Fruit fly (Drosophila melanogaster): ENCODE results near the gene Rel.

Gene Rel

DNA sequence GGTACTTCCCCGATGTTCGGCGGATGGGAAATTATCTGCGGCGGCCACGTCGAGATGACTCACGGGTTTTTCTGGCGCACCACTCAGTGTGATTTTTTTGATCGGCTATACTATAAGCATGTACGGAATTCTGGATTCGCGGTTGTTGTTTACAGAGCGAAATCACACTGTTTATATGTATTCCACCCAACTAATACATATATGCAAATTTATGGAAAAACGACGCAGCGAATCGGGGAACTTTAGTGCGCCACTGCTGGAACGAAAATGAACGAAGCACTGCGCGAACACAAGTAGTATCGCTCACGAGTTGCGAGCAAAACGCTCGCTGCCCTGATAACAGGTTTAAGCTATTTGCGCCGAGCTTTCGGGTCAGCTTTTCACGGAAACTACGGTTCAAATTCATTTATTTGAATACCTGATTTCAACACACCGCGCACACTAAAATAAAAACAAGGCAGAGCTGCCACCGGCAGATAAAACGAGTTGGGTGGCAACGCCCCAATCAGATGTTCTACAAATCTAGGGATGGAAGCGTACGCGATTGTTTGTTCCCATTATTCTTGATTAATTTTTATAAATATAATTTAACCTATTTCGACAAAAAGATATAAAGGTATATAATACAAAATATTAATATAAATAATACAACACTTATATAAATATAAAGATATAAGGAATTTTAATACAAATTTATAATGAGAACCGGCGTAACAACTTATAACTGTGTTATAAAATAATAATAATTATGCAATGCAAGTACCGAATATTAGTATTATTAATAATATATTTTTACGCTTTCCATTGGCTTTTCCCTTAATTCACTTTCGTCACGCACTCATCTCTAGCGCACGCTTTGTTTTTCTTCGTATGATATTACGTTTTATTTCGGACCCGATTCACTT lies at the start of gene Rel:
Gene Rel, minus strand, starts transcription at position 417 of the 905 bp plus-strand sequence.
- TF ChIP-seq CG17801 (GFP tag; optimal IDR thresholded peaks at IDR 0.05; ENCODE audit: partially characterized antibody): peak; percentile 77

DNA sequence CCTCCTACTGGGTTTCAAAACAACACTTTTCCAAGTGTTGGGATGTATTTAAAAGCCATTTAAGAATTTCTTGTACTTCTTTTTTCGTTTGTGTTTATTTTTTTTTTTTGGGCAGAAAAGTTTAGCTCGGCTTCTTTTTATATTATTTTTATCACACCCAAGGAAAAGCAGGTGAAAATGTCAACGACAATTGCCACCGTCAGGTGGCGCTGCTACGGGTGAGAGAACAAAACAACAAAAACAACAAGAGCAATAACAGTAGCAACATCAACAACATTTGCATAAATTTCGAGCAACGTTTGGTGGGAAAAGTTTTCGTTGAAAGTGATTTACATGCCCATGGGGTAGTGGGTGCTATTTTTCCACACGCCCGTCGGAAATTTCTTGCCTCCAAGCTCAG lies 42.5 kb upstream of the Rel start:
- TF ChIP-seq CG17801 (GFP tag; optimal IDR thresholded peaks at IDR 0.05; ENCODE audit: partially characterized antibody): no peak

DNA sequence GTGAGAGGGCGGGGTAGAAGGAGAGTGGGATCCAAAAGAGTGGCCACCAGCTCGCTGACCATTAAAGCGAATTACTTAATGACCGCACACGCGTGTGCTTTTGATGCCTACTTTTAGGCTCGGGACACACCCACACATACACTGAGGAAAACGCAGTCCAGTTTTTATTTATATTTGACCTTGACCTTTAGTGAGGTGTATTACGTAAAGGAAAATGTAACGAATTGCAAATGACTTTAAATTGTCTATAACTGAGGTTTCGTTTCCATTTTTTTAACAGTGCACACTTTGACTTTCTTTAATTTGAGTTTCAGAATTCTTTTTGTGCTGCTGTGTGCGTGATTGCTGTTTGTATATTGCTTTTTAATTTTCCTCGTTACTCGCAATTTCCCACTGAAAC lies 37.5 kb upstream of the Rel start:
- no peak for TF ChIP-seq CG17801 (GFP tag; optimal IDR thresholded peaks at IDR 0.05; ENCODE audit: partially characterized antibody)

DNA sequence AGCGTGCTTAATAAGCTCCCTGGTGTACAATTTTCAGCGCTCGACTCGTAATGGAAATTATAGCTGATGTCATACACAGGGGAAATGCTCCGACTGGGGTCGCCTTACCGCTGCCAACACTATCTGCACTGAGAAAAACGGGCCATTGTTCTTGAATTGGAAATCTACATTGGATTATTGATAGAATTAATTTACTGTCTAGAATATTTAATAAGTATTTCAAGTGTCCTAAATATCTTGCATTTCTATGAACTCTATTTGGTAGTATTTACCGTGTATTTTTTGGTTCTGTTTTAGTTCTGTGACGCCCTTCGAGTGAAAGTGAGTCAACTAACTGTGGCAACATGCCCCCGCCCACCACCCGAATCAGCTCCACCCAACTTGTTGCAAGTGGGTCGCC lies 35.6 kb upstream of the Rel start:
- TF ChIP-seq CG17801 (GFP tag; optimal IDR thresholded peaks at IDR 0.05; ENCODE audit: partially characterized antibody): no peak

DNA sequence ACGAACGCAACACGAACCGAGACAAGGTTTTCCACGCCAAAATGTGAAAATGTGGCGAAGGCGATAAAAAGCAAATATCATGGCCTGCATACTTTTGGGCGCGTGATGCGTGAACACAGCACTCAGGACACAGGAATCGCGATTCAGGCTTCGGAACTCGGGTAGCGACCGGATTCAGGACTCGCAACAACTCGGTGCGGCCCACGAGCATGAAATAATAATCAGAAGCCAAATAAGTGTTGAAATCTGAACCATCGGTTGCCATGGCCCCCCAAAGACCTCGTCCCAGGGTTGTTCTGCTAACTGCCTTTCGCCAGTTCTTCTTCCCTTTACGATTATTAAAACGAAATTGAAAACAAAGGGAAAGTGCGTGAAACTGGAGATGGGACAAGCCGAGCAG lies 34.6 kb upstream of the Rel start:
- TF ChIP-seq CG17801 (GFP tag; optimal IDR thresholded peaks at IDR 0.05; ENCODE audit: partially characterized antibody): no peak

DNA sequence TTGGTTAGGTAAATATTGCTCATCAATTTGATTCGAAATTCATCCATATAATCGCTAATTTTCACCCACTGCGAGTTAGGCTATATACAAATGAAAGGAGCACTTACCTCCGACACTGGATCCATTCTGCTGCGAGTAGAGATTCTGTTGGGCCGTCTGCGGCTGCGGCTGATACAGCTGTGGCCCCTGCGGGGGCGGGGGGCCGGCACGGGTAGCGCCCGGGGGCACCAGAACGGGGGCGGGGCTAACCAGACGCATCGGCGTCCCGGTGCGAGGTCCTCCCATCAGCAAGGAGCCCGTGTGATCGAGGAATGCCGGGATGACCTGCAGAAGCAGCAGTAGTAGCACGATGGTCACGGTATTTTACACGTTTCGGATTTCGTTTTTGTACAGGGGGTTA lies 31.9 kb upstream of the Rel start:
- TF ChIP-seq CG17801 (GFP tag; optimal IDR thresholded peaks at IDR 0.05; ENCODE audit: partially characterized antibody): no peak

DNA sequence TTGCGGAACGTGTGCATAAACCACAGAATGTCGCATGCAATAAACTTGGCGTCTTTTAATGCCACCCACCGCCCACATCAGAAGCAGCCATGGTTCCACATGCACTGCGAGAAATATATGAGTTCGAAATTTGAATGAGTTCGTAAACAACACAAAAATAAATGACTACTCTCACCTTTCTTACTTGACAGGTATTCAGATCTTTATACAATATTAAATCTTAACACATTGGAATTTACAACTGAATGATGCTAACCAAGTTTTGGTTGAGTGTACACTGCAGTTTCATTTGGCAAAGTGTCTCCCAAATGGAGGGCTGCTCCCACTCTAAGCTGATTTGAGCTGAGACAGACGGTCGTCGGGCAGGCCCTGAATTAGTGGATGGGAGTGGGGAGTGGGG lies 27.2 kb upstream of the Rel start:
- no peak for TF ChIP-seq CG17801 (GFP tag; optimal IDR thresholded peaks at IDR 0.05; ENCODE audit: partially characterized antibody)

DNA sequence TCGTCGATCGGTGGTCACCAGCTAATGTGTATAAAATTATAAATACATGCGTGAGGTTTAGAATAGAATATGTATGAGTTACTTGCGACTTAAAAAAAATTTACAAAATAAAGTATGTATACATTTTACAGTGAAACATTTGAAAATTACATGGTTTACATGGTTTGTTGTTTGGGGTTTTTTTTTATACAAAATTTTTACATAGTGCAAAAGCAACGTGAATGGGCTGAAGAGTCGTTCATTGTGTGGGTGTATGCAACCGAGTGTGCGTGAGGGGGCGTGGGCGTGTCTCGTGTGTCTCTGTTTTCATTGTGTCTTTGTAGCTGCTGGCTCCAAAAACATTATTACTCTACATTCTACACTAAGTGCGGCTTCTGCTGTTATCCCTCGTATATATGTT lies 22.1 kb upstream of the Rel start:
- TF ChIP-seq CG17801 (GFP tag; optimal IDR thresholded peaks at IDR 0.05; ENCODE audit: partially characterized antibody): no peak

DNA sequence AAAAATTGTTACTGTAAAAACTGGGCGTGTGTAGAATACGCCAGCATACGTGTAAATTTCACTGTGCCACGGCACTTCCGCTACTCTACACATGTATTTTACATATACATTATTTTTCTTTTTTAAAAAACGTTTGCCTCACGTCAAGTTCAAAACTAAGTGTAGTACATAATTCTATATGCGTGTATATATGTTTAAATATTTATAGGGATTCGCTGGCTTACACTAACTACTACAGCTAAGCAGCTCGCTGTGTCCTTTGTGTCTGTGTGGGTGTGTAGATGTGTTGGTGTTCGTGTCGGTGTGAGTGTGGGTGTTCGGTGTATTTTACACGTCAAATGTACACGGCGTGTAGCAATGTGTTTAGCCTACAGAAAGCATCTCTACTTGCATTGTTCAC lies 20.6 kb upstream of the Rel start:
- no peak for TF ChIP-seq CG17801 (GFP tag; optimal IDR thresholded peaks at IDR 0.05; ENCODE audit: partially characterized antibody)

DNA sequence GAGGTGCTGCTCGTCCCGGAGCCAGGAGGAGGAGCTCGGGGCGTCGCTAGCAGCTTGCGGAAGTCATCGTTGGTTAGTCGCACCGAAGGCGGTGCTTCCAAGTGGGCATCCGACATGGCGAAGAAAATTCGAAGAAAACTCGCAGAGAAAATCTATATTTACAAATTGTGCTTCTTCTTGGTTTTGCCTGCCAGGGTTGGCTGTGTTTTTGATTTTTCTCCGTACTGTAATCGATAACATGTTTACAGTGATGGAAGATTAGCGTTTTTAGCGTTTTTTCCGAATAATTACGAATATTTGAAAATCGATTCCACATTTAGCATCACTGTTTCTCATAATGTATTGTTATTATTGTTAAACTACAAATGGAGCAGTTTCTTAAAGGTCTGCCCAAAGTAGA lies 17.1 kb upstream of the Rel start, which contains the start of the genes beag and Ada:
Gene beag, minus strand, starts transcription at position 205 of the 400 bp plus-strand sequence.
Gene Ada, plus strand, starts transcription at position 310 of the 400 bp plus-strand sequence.
- peak; percentile 52 for TF ChIP-seq CG17801 (GFP tag; optimal IDR thresholded peaks at IDR 0.05; ENCODE audit: partially characterized antibody)

DNA sequence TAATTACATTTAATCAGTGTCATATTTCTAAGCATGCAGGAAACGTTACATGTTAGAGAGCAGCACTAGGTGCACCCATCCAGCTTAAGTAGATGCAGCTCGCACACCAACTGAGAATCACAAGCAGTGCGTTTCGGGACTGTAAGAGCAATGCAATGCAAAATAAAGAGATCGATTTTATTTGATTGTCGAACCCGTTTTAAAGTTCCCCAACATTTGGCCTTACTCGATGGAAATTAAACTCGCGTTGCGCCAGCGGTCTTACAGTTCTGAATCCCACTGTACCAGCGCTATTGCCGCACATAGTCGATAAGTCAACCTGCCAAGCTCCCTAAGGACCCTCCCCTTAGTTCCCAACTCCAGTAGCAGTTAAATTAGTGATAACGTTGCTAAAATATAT lies 15.0 kb upstream of the Rel start:
- no peak for TF ChIP-seq CG17801 (GFP tag; optimal IDR thresholded peaks at IDR 0.05; ENCODE audit: partially characterized antibody)

DNA sequence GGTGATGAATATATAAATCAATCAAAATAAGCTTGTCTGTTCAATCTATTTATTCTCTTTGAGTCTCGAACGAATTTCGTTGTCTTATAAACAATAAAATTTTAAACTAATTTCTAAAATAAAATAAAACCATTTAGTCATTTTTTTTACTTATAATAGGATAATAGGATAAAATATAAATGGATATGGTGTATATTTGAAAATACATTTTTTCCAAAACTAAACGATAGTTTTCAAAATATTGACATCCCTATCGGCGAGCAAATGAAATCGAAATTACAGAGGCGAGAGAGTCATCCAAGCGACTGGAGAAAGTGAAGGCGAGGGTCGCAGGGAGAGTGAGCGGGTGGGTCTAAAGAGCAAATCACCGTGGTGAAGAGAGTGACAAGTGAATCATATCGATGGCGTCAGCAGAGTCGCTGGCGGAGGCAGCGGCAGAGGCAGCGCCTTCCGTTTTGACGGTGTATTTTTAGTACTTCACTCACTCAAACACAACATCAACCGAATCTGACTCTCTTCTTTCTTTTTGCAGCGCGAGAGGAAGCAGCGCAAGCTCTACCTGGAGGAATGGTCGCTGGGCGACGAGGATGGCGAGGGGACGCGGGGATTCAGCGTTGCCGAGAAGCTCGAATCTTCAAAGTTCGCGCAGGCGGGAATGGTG lies 9.8 kb upstream of the Rel start:
- TF ChIP-seq CG17801 (GFP tag; optimal IDR thresholded peaks at IDR 0.05; ENCODE audit: partially characterized antibody): peak; percentile 98

DNA sequence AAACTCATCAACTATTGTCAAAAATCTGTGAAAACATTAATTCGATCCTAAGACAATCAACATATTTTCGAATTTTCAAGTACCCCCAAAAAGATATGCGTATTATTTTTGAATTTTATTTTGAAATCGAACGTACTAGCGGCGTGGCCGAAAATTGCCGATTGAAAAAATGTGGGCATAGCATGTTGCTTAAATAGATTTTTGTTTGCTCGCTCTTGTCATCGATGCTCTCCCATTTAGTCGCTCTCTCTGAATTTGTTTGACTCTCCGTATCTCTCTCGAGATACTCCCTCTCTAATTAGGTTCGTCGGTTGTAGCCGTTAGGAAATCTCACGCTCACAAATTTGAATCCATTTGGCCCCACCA lies 9.2 kb upstream of the Rel start:
- TF ChIP-seq CG17801 (GFP tag; optimal IDR thresholded peaks at IDR 0.05; ENCODE audit: partially characterized antibody): no peak

DNA sequence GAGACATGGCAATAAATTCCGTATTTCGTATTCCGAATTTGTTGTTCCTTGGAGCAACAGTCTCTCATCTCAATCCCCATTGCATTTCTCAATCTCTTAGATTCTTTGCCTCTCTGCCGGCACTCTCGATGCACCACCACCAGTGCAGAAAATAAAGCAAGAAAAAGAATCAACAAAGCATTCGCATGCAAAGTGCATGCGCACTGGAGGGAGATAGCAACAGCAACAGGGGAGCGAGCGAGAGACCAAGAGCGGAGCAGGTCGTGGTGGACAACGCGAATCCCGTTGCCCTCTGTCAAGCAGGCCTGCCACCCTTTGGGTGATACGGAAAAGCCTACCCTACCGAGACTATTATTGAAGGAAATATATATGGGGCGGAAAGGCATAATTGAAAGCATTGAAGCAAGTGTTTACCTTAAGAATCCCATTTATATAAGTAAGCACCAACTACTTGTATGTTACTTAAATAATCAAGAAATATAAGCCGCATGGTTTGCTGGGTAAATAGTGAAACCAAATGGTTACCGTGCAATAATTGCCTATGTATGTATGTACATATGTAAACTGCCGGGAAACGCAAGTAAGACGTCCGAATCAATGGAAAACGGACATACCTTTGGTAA lies 8.7 kb upstream of the Rel start:
- no peak for TF ChIP-seq CG17801 (GFP tag; optimal IDR thresholded peaks at IDR 0.05; ENCODE audit: partially characterized antibody)

DNA sequence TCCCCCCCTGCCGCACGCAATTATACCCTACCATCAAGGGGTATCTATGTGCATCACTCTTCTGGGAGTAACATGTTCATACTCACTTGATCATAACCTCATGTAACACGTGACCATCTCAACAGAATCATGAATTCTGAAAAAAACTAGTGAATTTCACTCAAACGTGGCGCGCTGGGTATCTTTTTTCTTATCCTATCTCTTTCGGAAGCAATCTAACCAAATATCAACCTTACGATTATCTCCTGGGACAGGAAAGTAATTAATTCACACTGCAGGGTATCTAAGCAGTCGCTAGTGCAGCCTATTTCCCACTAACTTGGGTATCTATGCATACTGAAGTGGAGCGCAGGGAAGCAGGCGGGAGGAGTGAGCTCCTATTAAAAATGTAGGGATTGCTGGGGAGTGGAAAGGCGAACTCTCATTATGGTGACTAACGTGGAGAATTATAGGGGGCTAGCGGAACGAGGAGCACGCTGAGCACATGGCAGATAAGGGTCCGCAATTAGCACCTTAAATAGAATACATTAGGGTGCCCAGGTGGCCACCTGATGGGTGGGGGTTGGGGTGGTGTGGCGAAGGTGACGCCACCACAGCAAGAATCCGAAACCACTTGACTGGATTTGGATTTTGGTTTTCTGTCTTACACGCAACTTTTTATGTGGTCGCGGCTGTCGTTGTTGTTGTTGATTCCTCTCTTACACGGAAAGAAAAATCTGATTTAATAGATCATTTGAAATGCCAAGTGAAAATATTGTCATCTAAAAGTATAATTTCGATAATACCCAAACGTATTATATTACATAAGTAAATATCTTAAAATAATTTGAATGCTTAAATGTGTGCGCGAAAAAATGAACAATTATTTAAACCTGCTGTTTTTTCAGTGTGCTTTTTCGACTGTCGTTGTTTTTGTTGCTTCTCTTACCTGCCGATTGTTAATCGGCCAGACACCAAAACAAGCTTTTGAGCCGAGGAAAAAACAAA lies 7.6 kb upstream of the Rel start:
- TF ChIP-seq CG17801 (GFP tag; optimal IDR thresholded peaks at IDR 0.05; ENCODE audit: partially characterized antibody): peak; percentile 94
